Worm (Caenorhabditis elegans) whole organism, young adult: ENCODE data around the gene sec-61.B.

Experiments used
- B0261.1 ChIP-seq: sonication (generic microtip); optimal IDR thresholded peaks from 2 replicates; lab custom pipeline; 2016; ENCODE audit warnings: mild to moderate bottlenecking, missing genetic modification characterization, moderate library complexity, missing compliant biosample characterization
- C17E4.6 ChIP-seq: fragments of 200-800 bp; sonication (Bioruptor generic); IDR thresholded peaks from 2 replicates; pipeline ENCODE4 v1.3.6; 2022; ENCODE audit warnings: missing genetic modification reagents, missing genetic modification characterization, missing compliant biosample characterization
- F33H1.4 ChIP-seq: fragments of 200-800 bp; sonication (Bioruptor generic); IDR thresholded peaks from 2 replicates; pipeline ENCODE4 v1.3.6; 2022; ENCODE audit warnings: missing genetic modification reagents, missing genetic modification characterization, missing compliant biosample characterization
- F37B4.10 ChIP-seq: fragments of 200-800 bp; sonication (Bioruptor generic); IDR thresholded peaks from 2 replicates; pipeline ENCODE4 v1.3.6; 2022; ENCODE audit warnings: missing genetic modification characterization, missing compliant biosample characterization
- F49E8.2 ChIP-seq: sonication (generic microtip); optimal IDR thresholded peaks from 3 replicates; lab custom pipeline; 2017; ENCODE audit warnings: missing genetic modification characterization, mild to moderate bottlenecking, missing compliant biosample characterization, antibody characterized with exemption, moderate library complexity; ENCODE audit not compliant: insufficient read depth
- F57C9.4 ChIP-seq: sonication (generic microtip); optimal IDR thresholded peaks from 2 replicates; lab custom pipeline; 2017; ENCODE audit warnings: mild to moderate bottlenecking, missing genetic modification characterization, missing compliant biosample characterization
- K12H6.12 ChIP-seq: fragments of 200-800 bp; sonication (Bioruptor generic); optimal IDR thresholded peaks from 2 replicates; lab custom pipeline; 2018; ENCODE audit warnings: mild to moderate bottlenecking, missing genetic modification characterization, missing compliant biosample characterization
- Y53G8AR.9 ChIP-seq: fragments of 200-800 bp; sonication (Bioruptor generic); conservative IDR thresholded peaks from 2 replicates; pipeline ENCODE4 v1.3.6; 2022; ENCODE audit warnings: missing genetic modification reagents, missing genetic modification characterization, missing compliant biosample characterization
- Y95B8A.8 ChIP-seq: fragments of 200-800 bp; sonication (Bioruptor generic); IDR thresholded peaks from 2 replicates; pipeline ENCODE4 v1.3.6; 2022; ENCODE audit warnings: missing genetic modification reagents, missing genetic modification characterization, missing compliant biosample characterization
- aptf-2 ChIP-seq: fragments of 200-800 bp; sonication (Bioruptor generic); conservative IDR thresholded peaks from 2 replicates; pipeline ENCODE4 v1.3.6; 2022; ENCODE audit warnings: missing genetic modification reagents, missing genetic modification characterization, missing compliant biosample characterization
- attf-5 ChIP-seq: fragments of 200-800 bp; sonication (Bioruptor generic); optimal IDR thresholded peaks from 2 replicates; lab custom pipeline; 2018; ENCODE audit warnings: mild to moderate bottlenecking, missing genetic modification characterization, missing compliant biosample characterization
- ccch-3 ChIP-seq: fragments of 200-800 bp; sonication (Bioruptor generic); optimal IDR thresholded peaks from 2 replicates; lab custom pipeline; 2018; ENCODE audit warnings: mild to moderate bottlenecking, missing genetic modification characterization, missing compliant biosample characterization
- cebp-2 ChIP-seq: fragments of 200-800 bp; sonication (Bioruptor generic); IDR thresholded peaks from 2 replicates; pipeline ENCODE4 v1.3.6; 2022; ENCODE audit warnings: missing genetic modification characterization, missing compliant biosample characterization
- ceh-100 ChIP-seq: fragments of 200-800 bp; sonication (Bioruptor generic); IDR thresholded peaks from 2 replicates; pipeline ENCODE4 v1.3.6; 2022; ENCODE audit warnings: missing genetic modification reagents, missing genetic modification characterization, missing compliant biosample characterization
- ceh-79 ChIP-seq: sonication (generic microtip); optimal IDR thresholded peaks from 2 replicates; lab custom pipeline; 2017; ENCODE audit warnings: mild to moderate bottlenecking, missing genetic modification characterization, missing compliant biosample characterization
- egrh-3 ChIP-seq: fragments of 200-800 bp; sonication (Bioruptor generic); IDR thresholded peaks from 2 replicates; pipeline ENCODE4 v1.3.6; 2022; ENCODE audit warnings: missing genetic modification reagents, missing genetic modification characterization, missing compliant biosample characterization
- ets-4 ChIP-seq: fragments of 200-800 bp; sonication (Bioruptor generic); optimal IDR thresholded peaks from 2 replicates; lab custom pipeline; 2018; ENCODE audit warnings: mild to moderate bottlenecking, missing genetic modification characterization, missing compliant biosample characterization
- fkh-3 ChIP-seq: sonication (generic microtip); optimal IDR thresholded peaks from 2 replicates; lab custom pipeline; 2016; ENCODE audit warnings: mild to moderate bottlenecking, missing genetic modification characterization, missing compliant biosample characterization
- him-1 ChIP-seq: sonication (generic microtip); optimal IDR thresholded peaks from 2 replicates; lab custom pipeline; 2016; ENCODE audit warnings: missing genotype, missing genetic modification reagents, missing genetic modification characterization, missing compliant biosample characterization
- hlh-12 ChIP-seq: sonication (generic microtip); optimal IDR thresholded peaks from 2 replicates; lab custom pipeline; 2016; ENCODE audit warnings: missing genetic modification characterization, missing compliant biosample characterization
- hmg-1.2 ChIP-seq: fragments of 200-800 bp; sonication (Bioruptor generic); IDR thresholded peaks from 2 replicates; pipeline ENCODE4 v1.3.6; 2022; ENCODE audit warnings: missing genetic modification reagents, missing genetic modification characterization, missing compliant biosample characterization
- hsf-1 ChIP-seq: fragments of 200-800 bp; sonication (Bioruptor generic); IDR thresholded peaks from 2 replicates; pipeline ENCODE4 v1.3.6; 2022; ENCODE audit warnings: missing genetic modification reagents, missing genetic modification characterization, missing compliant biosample characterization
- let-607 ChIP-seq, 2 experiments: fragments of 200-800 bp in 1 of 2; sonication (Bioruptor generic) in 1 of 2; sonication (generic microtip) in 1 of 2; optimal IDR thresholded peaks; 2 replicates each; lab custom pipeline; 2016 to 2018; ENCODE audit warnings: mild to moderate bottlenecking in 2 of 2, missing compliant biosample characterization in 2 of 2, missing genetic modification characterization in 2 of 2, moderate library complexity in 2 of 2, missing genotype in 1 of 2
- lin-54 ChIP-seq: fragments of 200-800 bp; sonication (Bioruptor generic); optimal IDR thresholded peaks from 2 replicates; lab custom pipeline; 2018; ENCODE audit warnings: mild to moderate bottlenecking, missing genetic modification characterization, missing compliant biosample characterization
- madf-8 ChIP-seq: fragments of 200-800 bp; sonication (Bioruptor generic); conservative IDR thresholded peaks from 2 replicates; pipeline ENCODE4 v1.3.6; 2022; ENCODE audit warnings: missing genetic modification reagents, missing genetic modification characterization, missing compliant biosample characterization
- mel-28 ChIP-seq: sonication (generic microtip); optimal IDR thresholded peaks from 2 replicates; lab custom pipeline; 2016; ENCODE audit warnings: borderline replicate concordance, mild to moderate bottlenecking, missing genetic modification characterization, missing compliant biosample characterization
- mes-4 ChIP-seq: sonication (generic microtip); optimal IDR thresholded peaks from 2 replicates; lab custom pipeline; 2016; ENCODE audit warnings: missing genotype, missing genetic modification characterization, missing compliant biosample characterization
- nhr-179 ChIP-seq: sonication (generic microtip); optimal IDR thresholded peaks from 2 replicates; lab custom pipeline; 2016; ENCODE audit warnings: mild to moderate bottlenecking, missing genetic modification characterization, missing compliant biosample characterization
- nhr-27 ChIP-seq: fragments of 200-800 bp; sonication (Bioruptor generic); optimal IDR thresholded peaks from 2 replicates; lab custom pipeline; 2018; ENCODE audit warnings: mild to moderate bottlenecking, missing genetic modification characterization, moderate library complexity, missing compliant biosample characterization
- rcor-1 ChIP-seq: fragments of 200-800 bp; sonication (Bioruptor generic); IDR thresholded peaks from 2 replicates; pipeline ENCODE4 v1.3.6; 2022; ENCODE audit warnings: missing genetic modification reagents, missing genetic modification characterization, missing compliant biosample characterization
- rec-8 ChIP-seq, 2 experiments: sonication (generic microtip); optimal IDR thresholded peaks; 2 replicates each; lab custom pipeline; 2016; ENCODE audit warnings: mild to moderate bottlenecking in 2 of 2, missing genetic modification characterization in 2 of 2, missing genetic modification reagents in 2 of 2, missing genotype in 2 of 2, missing biosample characterization in 1 of 2, missing compliant biosample characterization in 1 of 2, moderate library complexity in 1 of 2
- sea-2 ChIP-seq: fragments of 200-800 bp; sonication (Bioruptor generic); IDR thresholded peaks from 2 replicates; pipeline ENCODE4 v1.3.6; 2022; ENCODE audit warnings: missing genetic modification characterization, missing compliant biosample characterization
- snpc-1.1 ChIP-seq: sonication (generic microtip); optimal IDR thresholded peaks from 2 replicates; lab custom pipeline; 2017; ENCODE audit warnings: missing genetic modification characterization, mild to moderate bottlenecking, missing compliant biosample characterization, antibody characterized with exemption, moderate library complexity, missing genotype, missing genetic modification reagents; ENCODE audit not compliant: insufficient read depth
- zfh-2 ChIP-seq: fragments of 200-800 bp; sonication (Bioruptor generic); conservative IDR thresholded peaks from 2 replicates; pipeline ENCODE4 v1.3.6; 2022; ENCODE audit warnings: missing genetic modification reagents, missing genetic modification characterization, missing compliant biosample characterization
- ztf-25 ChIP-seq: fragments of 200-800 bp; sonication (Bioruptor generic); IDR thresholded peaks from 2 replicates; pipeline ENCODE4 v1.3.6; 2022; ENCODE audit warnings: missing genetic modification reagents, missing genetic modification characterization, missing compliant biosample characterization
- ztf-26 ChIP-seq: sonication (generic microtip); optimal IDR thresholded peaks from 2 replicates; lab custom pipeline; 2017; ENCODE audit warnings: missing genetic modification characterization, missing compliant biosample characterization

Gene sec-61.B

DNA sequence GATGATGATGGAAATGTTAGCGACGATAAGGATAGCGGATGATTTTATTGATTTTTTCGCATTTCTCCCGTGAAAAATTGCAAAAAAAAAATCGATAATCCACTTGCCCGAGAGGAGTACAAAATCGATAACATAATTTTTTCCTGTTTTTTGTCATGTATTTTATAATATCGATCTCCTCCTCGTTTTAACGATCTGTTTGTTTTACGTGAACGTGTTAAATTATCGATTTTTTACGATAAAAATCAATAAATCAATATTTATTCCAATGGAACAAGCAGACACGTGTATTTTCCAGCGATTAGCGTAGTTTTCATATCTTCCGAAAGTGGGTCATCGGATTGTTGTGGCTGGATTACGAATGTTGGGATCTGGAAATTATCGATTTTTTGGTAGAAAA is 7.5 kb upstream of the sec-61.B start:
- TF ChIP-seq nhr-179 (tag; lab: Kevin White, UChicago) (no peak), B0261.1 (no peak), madf-8 (GFP tag; lab: Robert Waterston, UW) (no peak), ceh-100 (GFP tag; lab: Robert Waterston, UW) (no peak), F49E8.2 (tag; lab: Kevin White, UChicago) (no peak)

DNA sequence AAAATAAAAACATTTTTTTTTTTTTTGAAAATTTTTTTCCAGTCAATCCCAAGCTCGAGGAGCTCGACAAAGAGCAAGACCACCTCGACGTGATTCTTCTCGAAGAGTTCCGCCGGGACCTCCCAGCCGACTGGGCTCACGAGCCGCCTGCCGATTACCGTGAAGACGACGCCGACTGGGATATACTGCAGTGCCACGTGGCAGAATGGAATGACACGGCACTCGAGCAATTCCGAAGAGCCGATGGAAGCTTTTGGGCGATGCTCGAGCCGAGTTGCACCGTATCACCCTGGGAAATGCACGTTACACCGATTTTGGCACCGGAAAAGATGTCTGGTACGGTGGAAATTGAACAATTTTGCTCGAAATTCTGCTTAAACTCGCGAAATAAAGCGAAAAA is 4.5 kb upstream of the sec-61.B start:
- TF ChIP-seq hlh-12 (no peak), egrh-3 (GFP tag; lab: Robert Waterston, UW) (0 out of 2 replicates have a peak, but pooled peaks have one; percentile 15), zfh-2 (GFP tag; lab: Robert Waterston, UW) (peak; percentile 62)

DNA sequence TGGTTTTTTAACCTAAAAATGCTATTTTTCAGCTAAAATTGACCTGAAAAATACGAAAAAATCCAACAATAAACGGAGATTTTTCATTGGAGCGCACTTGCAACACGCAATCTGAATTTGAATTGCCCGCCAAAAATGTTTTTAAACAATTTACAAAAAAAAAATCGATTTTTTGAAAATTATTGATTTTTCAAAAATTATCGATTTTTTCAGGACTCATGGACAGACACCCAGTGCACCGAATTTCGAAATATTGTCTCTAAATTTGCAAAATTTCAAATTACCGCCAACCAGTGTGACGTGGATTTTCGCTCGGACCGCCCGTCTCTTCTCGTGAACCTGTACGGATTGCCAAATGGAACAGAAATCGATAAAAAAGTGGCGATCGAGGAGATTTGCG is 3.3 kb upstream of the sec-61.B start:
- TF ChIP-seq F33H1.4 (GFP tag; lab: Robert Waterston, UW) (no peak), rec-8 (tag; optimal IDR thresholded peaks at IDR 0.05; lab: Kevin White, UChicago) (no peak), him-1 (no peak), aptf-2 (no peak), ets-4 (no peak), ccch-3 (GFP tag; lab: Kevin White, UChicago) (no peak), hsf-1 (no peak), mel-28 (tag; lab: Kevin White, UChicago) (no peak), lin-54 (GFP tag; lab: Kevin White, UChicago) (no peak), hmg-1.2 (no peak), cebp-2 (GFP tag; lab: Robert Waterston, UW) (no peak), ztf-25 (no peak), Y95B8A.8 (GFP tag; lab: Robert Waterston, UW) (no peak)

DNA sequence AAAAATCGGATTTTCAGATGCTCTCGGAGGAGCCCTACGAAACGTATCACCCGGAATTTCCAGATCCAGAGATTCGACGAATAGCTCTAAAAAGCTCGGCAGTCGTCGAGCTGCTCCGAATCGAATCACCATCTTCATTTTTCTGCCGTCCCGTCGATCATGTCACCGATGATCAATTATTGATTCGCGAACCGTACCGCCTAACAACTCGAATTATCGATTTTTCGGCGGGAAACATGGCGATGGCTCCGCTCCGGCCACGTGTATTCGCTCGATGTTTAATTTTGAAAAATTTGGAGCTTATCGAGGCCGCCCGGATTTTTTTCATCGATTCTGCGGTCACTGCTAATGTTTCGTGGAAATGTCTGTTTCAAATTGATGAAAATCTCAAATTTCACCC is 2.3 kb upstream of the sec-61.B start, which contains the start of gene eri-5:
TSS of gene eri-5 (plus strand) at position 18 of the 400 bp plus-strand sequence.
- no peak for TF ChIP-seq F37B4.10 (GFP tag; lab: Robert Waterston, UW)
- no peak for TF ChIP-seq Y53G8AR.9 (GFP tag; lab: Robert Waterston, UW)
- TF ChIP-seq fkh-3: no peak
- TF ChIP-seq K12H6.12 (tag; lab: Kevin White, UChicago): no peak
- TF ChIP-seq attf-5 (GFP tag; lab: Kevin White, UChicago): no peak
- TF ChIP-seq rcor-1 (GFP tag; lab: Robert Waterston, UW): no peak
- TF ChIP-seq nhr-27 (tag; lab: Kevin White, UChicago): no peak
- no peak for TF ChIP-seq let-607 (tag; optimal IDR thresholded peaks at IDR 0.05; lab: Kevin White, UChicago)
- no peak for TF ChIP-seq mes-4 (tag; lab: Kevin White, UChicago)
- no peak for TF ChIP-seq ceh-79
- TF ChIP-seq snpc-1.1: no peak
- TF ChIP-seq hmg-1.2: no peak
- TF ChIP-seq ztf-26 (tag; lab: Kevin White, UChicago): no peak
- no peak for TF ChIP-seq C17E4.6 (GFP tag; lab: Robert Waterston, UW)
- TF ChIP-seq sea-2 (GFP tag; lab: Robert Waterston, UW): no peak
- TF ChIP-seq F57C9.4: no peak
